Worm (Caenorhabditis elegans): ENCODE measurements around the gene dyf-7.
A peak's percentile ranks its signal among the peaks of the same experiment; 100 is the strongest.

DNA sequence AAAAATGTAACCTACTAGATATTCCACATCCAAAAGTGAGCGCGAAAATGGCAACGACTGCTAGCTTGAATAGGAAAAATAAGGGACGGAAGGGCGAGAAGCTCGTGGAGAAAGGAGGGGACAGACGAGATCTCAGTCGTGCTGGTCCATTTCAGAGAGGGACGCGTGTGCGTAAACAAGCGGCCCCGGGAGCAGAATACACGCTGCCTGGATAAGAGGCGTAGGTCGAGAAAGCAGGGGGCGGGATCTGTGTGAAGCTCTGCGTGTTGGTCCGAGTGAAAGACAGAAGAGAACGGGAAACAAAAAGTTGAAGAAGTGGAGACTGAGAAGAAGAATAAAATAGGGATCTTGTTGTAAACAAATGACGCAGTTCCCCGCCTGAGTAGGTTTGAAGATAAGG lies 29.9 kb upstream of the dyf-7 start, which contains the start of gene T14B1.1:
- TF ChIP-seq pqm-1 (tag; optimal IDR thresholded peaks at IDR 0.05) (no peak), nhr-237 (tag; optimal IDR thresholded peaks at IDR 0.05) (no peak), elt-2 (tag; optimal IDR thresholded peaks at IDR 0.05) (no peak), ceh-82 (tag; optimal IDR thresholded peaks at IDR 0.05) (no peak), fkh-10 (GFP tag; optimal IDR thresholded peaks at IDR 0.05) (peak; percentile 61), ceh-9 (tag; optimal IDR thresholded peaks at IDR 0.05) (no peak), nhr-12 (tag; optimal IDR thresholded peaks at IDR 0.05) (no peak), ama-1 (optimal IDR thresholded peaks at IDR 0.05) (no peak)
